Fruit fly (Drosophila melanogaster): ENCODE measurements around the gene Sgs1.

The Sgs1 gene

dm6 chr2L:4937060-4937459, at the start of gene Sgs1:
TSS of gene Sgs1 (plus strand) at chr2L:4937409.
- no peak for TF ChIP-seq psq (optimal IDR thresholded peaks at IDR 0.05)
- no peak for TF ChIP-seq ttk (optimal IDR thresholded peaks at IDR 0.05)
- TF ChIP-seq Myc (optimal IDR thresholded peaks at IDR 0.05) = no peak
- TF ChIP-seq h (optimal IDR thresholded peaks at IDR 0.05) = no peak
- no peak for TF ChIP-seq insv (optimal IDR thresholded peaks at IDR 0.05)
- TF ChIP-seq Sin3A (optimal IDR thresholded peaks at IDR 0.05) = no peak

dm6 chr2L:4888541-4888940, 48.7 kb upstream of the Sgs1 start:
- TF ChIP-seq insv (optimal IDR thresholded peaks at IDR 0.05) = no peak
- TF ChIP-seq Myc (optimal IDR thresholded peaks at IDR 0.05) = no peak
- TF ChIP-seq Sin3A (optimal IDR thresholded peaks at IDR 0.05) = no peak
- TF ChIP-seq h (optimal IDR thresholded peaks at IDR 0.05) = no peak
- TF ChIP-seq ttk (optimal IDR thresholded peaks at IDR 0.05) = no peak
- TF ChIP-seq psq (optimal IDR thresholded peaks at IDR 0.05) = no peak

- TF ChIP-seq insv (optimal IDR thresholded peaks at IDR 0.05) (no peak), psq (optimal IDR thresholded peaks at IDR 0.05) (no peak), h (optimal IDR thresholded peaks at IDR 0.05) (no peak), Sin3A (optimal IDR thresholded peaks at IDR 0.05) (no peak)
These were observed 47.7 kb upstream of the Sgs1 start, which contains the start of gene CG15625 for dm6 chr2L:4889451-4890045. TSS of gene CG15625 (plus strand) at chr2L:4889995.

dm6 chr2L:4891914-4892469, 45.2 kb upstream of the Sgs1 start, which contains the start of gene CG3036:
TSS of gene CG3036 (plus strand) at chr2L:4892112.
- TF ChIP-seq Sin3A (optimal IDR thresholded peaks at IDR 0.05) (no peak), insv (optimal IDR thresholded peaks at IDR 0.05) (no peak), ttk (optimal IDR thresholded peaks at IDR 0.05) (no peak), Myc (optimal IDR thresholded peaks at IDR 0.05) (no peak), psq (optimal IDR thresholded peaks at IDR 0.05) (no peak), h (optimal IDR thresholded peaks at IDR 0.05) (no peak)

- TF ChIP-seq Sin3A (optimal IDR thresholded peaks at IDR 0.05) (no peak), insv (optimal IDR thresholded peaks at IDR 0.05) (no peak), Myc (optimal IDR thresholded peaks at IDR 0.05) (no peak), psq (optimal IDR thresholded peaks at IDR 0.05) (no peak), h (optimal IDR thresholded peaks at IDR 0.05) (no peak), ttk (optimal IDR thresholded peaks at IDR 0.05) (no peak)
These were observed 43.6 kb upstream of the Sgs1 start for dm6 chr2L:4893612-4894011.

dm6 chr2L:4895902-4896301, 41.3 kb upstream of the Sgs1 start:
- TF ChIP-seq h (optimal IDR thresholded peaks at IDR 0.05) (no peak), ttk (optimal IDR thresholded peaks at IDR 0.05) (no peak)

dm6 chr2L:4896484-4897205, 40.6 kb upstream of the Sgs1 start:
- no peak for TF ChIP-seq Myc (optimal IDR thresholded peaks at IDR 0.05)
- TF ChIP-seq ttk (optimal IDR thresholded peaks at IDR 0.05) = no peak
- TF ChIP-seq h (optimal IDR thresholded peaks at IDR 0.05) = no peak
- no peak for TF ChIP-seq psq (optimal IDR thresholded peaks at IDR 0.05)
- no peak for TF ChIP-seq Sin3A (optimal IDR thresholded peaks at IDR 0.05)
- TF ChIP-seq insv (optimal IDR thresholded peaks at IDR 0.05) = no peak

dm6 chr2L:4898165-4898564, 39.0 kb upstream of the Sgs1 start:
- TF ChIP-seq Myc (optimal IDR thresholded peaks at IDR 0.05) (no peak), ttk (optimal IDR thresholded peaks at IDR 0.05) (no peak), insv (optimal IDR thresholded peaks at IDR 0.05) (no peak), h (optimal IDR thresholded peaks at IDR 0.05) (no peak), psq (optimal IDR thresholded peaks at IDR 0.05) (no peak), Sin3A (optimal IDR thresholded peaks at IDR 0.05) (no peak)

- TF ChIP-seq Myc (optimal IDR thresholded peaks at IDR 0.05) (no peak), Sin3A (optimal IDR thresholded peaks at IDR 0.05) (no peak), h (optimal IDR thresholded peaks at IDR 0.05) (no peak), ttk (optimal IDR thresholded peaks at IDR 0.05) (no peak), psq (optimal IDR thresholded peaks at IDR 0.05) (no peak), insv (optimal IDR thresholded peaks at IDR 0.05) (no peak)
These were observed 37.3 kb upstream of the Sgs1 start for dm6 chr2L:4899599-4900559.

- TF ChIP-seq Myc (optimal IDR thresholded peaks at IDR 0.05) (no peak), psq (optimal IDR thresholded peaks at IDR 0.05) (no peak), Sin3A (optimal IDR thresholded peaks at IDR 0.05) (no peak), ttk (optimal IDR thresholded peaks at IDR 0.05) (no peak), h (optimal IDR thresholded peaks at IDR 0.05) (no peak), insv (optimal IDR thresholded peaks at IDR 0.05) (no peak)
These were observed 33.4 kb upstream of the Sgs1 start for dm6 chr2L:4903838-4904237.

dm6 chr2L:4905365-4906280, 31.6 kb upstream of the Sgs1 start:
- TF ChIP-seq ttk (optimal IDR thresholded peaks at IDR 0.05) = no peak
- TF ChIP-seq psq (optimal IDR thresholded peaks at IDR 0.05) = no peak
- no peak for TF ChIP-seq insv (optimal IDR thresholded peaks at IDR 0.05)
- TF ChIP-seq h (optimal IDR thresholded peaks at IDR 0.05) = no peak
- no peak for TF ChIP-seq Myc (optimal IDR thresholded peaks at IDR 0.05)

Data from Kc167 (cell line).